Worm (Caenorhabditis elegans): ENCODE results near the gene T03F6.6.

DNA sequence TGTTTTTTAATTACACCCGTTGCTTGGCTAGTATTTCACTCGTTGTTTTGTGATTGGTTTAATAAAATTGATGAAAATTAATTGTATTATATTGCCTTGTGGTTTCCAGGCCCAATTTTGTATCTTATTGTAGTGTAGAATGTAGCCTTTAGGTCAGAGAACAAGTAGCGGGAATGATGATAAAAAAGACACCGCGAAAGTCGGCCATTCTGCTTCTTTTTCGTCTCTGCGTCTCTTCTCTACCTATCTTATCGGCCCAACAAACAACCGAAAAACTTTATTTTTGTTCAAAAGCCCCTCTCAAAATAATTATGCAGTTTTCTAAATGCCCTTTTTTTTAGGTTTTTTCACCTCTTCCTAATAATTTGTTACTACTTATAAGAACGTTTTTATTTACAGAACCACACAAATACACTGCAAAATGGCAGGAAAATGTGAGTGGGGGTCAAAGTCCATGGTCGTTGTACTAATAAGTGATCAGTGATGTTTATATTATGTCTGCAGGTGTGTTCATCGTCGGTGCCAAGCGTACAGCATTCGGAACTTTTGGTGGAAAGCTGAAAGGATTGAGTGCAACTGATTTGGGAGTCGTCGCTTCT lies 35.5 kb downstream of the T03F6.6 start, which contains the start of gene acaa-2:
- TF ChIP-seq med-1 (GFP tag; optimal IDR thresholded peaks at IDR 0.05; ENCODE audit: insufficient read depth) (no peak), tab-1 (GFP tag; IDR thresholded peaks at IDR 0.05) (no peak), ztf-29 (GFP tag; IDR thresholded peaks at IDR 0.05) (no peak), flt-1 (GFP tag; IDR thresholded peaks at IDR 0.05) (no peak), klf-2 (GFP tag; conservative IDR thresholded peaks at IDR 0.05) (no peak), T22C8.4 (GFP tag; IDR thresholded peaks at IDR 0.05) (no peak), ref-1 (GFP tag; conservative IDR thresholded peaks at IDR 0.05) (no peak), cog-1 (tag; optimal IDR thresholded peaks at IDR 0.05) (no peak), ztf-23 (GFP tag; IDR thresholded peaks at IDR 0.05) (no peak)

Data from whole organism, midembryonic.